Worm (Caenorhabditis elegans) whole organism, L4 larva: Measurements from ENCODE around the gene C47E12.14.

Source experiments
- D1046.2 ChIP-seq: fragments of 200-800 bp; sonication (Bioruptor generic); IDR thresholded peaks from 2 replicates; pipeline ENCODE4 v1.3.6; 2022; ENCODE audit warnings: missing genetic modification characterization, missing compliant biosample characterization
- F26F4.8 ChIP-seq: fragments of 200-800 bp; sonication (Bioruptor generic); conservative IDR thresholded peaks from 2 replicates; pipeline ENCODE4 v1.3.6; 2022; ENCODE audit warnings: missing genetic modification characterization, missing compliant biosample characterization
- F49E8.2 ChIP-seq: sonication (generic microtip); optimal IDR thresholded peaks from 2 replicates; lab custom pipeline; 2016; ENCODE audit warnings: missing compliant biosample characterization, mild to moderate bottlenecking, missing genetic modification characterization, borderline replicate concordance
- R02D3.7 ChIP-seq: fragments of 150-350 bp; sonication (generic microtip); optimal IDR thresholded peaks from 3 replicates; lab custom pipeline; 2014; ENCODE audit warnings: missing biosample characterization, missing genetic modification characterization
- T26A8.4 ChIP-seq: fragments of 200-800 bp; sonication (Bioruptor generic); IDR thresholded peaks from 2 replicates; pipeline ENCODE4 v1.3.6; 2022; ENCODE audit warnings: missing genetic modification characterization, missing compliant biosample characterization
- Y105C5A.15 ChIP-seq: fragments of 200-800 bp; sonication (Bioruptor generic); IDR thresholded peaks from 2 replicates; pipeline ENCODE4 v1.3.6; 2022; ENCODE audit warnings: missing genetic modification characterization, missing compliant biosample characterization
- aha-1 ChIP-seq: fragments of 150-350 bp; peaks from one replicate; lab custom pipeline; 2014; ENCODE audit warnings: missing biosample characterization, missing genetic modification characterization
- aly-2 ChIP-seq: sonication (generic microtip); optimal IDR thresholded peaks from 2 replicates; lab custom pipeline; 2018; ENCODE audit warnings: missing biosample characterization, missing genetic modification characterization
- attf-4 ChIP-seq: sonication (generic microtip); optimal IDR thresholded peaks from 3 replicates; lab custom pipeline; 2017; ENCODE audit warnings: missing biosample characterization, missing genetic modification characterization
- ceh-32 ChIP-seq: sonication (generic microtip); optimal IDR thresholded peaks from 2 replicates; lab custom pipeline; 2016; ENCODE audit warnings: mild to moderate bottlenecking, missing genetic modification characterization, missing compliant biosample characterization; ENCODE audit not compliant: poor library complexity
- ceh-62 ChIP-seq: sonication (generic microtip); optimal IDR thresholded peaks from 2 replicates; lab custom pipeline; 2017; ENCODE audit warnings: missing biosample characterization, missing genetic modification characterization
- ceh-82 ChIP-seq: sonication (generic microtip); optimal IDR thresholded peaks from 2 replicates; lab custom pipeline; 2017; ENCODE audit warnings: missing biosample characterization, missing genetic modification characterization
- daf-16 ChIP-seq, 3 experiments: sonication (generic microtip); optimal IDR thresholded peaks; 2 replicates each; lab custom pipeline; 2016 to 2017; ENCODE audit warnings: missing genetic modification characterization in 3 of 3, missing genetic modification reagents in 3 of 3, mild to moderate bottlenecking in 2 of 3, missing compliant biosample characterization in 2 of 3, missing biosample characterization in 1 of 3, moderate library complexity in 1 of 3
- dmd-6 ChIP-seq: fragments of 200-800 bp; sonication (Bioruptor generic); IDR thresholded peaks from 2 replicates; pipeline ENCODE4 v1.3.6; 2022; ENCODE audit warnings: missing genetic modification reagents, missing genetic modification characterization, missing compliant biosample characterization
- dmd-9 ChIP-seq: fragments of 200-800 bp; sonication (Bioruptor generic); IDR thresholded peaks from 2 replicates; pipeline ENCODE4 v1.3.6; 2022; ENCODE audit warnings: missing genetic modification reagents, missing genetic modification characterization, missing compliant biosample characterization
- gei-8 ChIP-seq: fragments of 200-800 bp; sonication (Bioruptor generic); optimal IDR thresholded peaks from 2 replicates; lab custom pipeline; 2018; ENCODE audit warnings: mild to moderate bottlenecking, missing genetic modification characterization, missing compliant biosample characterization
- hmg-1.1 ChIP-seq: fragments of 200-800 bp; sonication (Bioruptor generic); IDR thresholded peaks from 2 replicates; pipeline ENCODE4 v1.3.6; 2022; ENCODE audit warnings: missing genetic modification reagents, missing genetic modification characterization, missing compliant biosample characterization
- lim-7 ChIP-seq: fragments of 200-800 bp; sonication (Bioruptor generic); IDR thresholded peaks from 2 replicates; pipeline ENCODE4 v1.3.6; 2022; ENCODE audit warnings: missing genetic modification characterization, missing compliant biosample characterization
- lin-13 ChIP-seq: fragments of 150-350 bp; optimal IDR thresholded peaks from 2 replicates; lab custom pipeline; 2014; ENCODE audit warnings: missing biosample characterization, missing genetic modification reagents, missing genetic modification characterization
- lin-39 ChIP-seq: fragments of 150-350 bp; optimal IDR thresholded peaks from 2 replicates; lab custom pipeline; 2014; ENCODE audit warnings: missing biosample characterization, missing genetic modification reagents, missing genetic modification characterization
- mdl-1 ChIP-seq, 2 experiments: fragments of 150-350 bp in 1 of 2; sonication (generic microtip) in 1 of 2; optimal IDR thresholded peaks; 2 replicates each; lab custom pipeline; 2014 to 2017; ENCODE audit warnings: missing biosample characterization in 2 of 2, missing genetic modification characterization in 2 of 2
- mdt-29 ChIP-seq: fragments of 200-800 bp; sonication (Bioruptor generic); IDR thresholded peaks from 2 replicates; pipeline ENCODE4 v1.3.6; 2022; ENCODE audit warnings: missing genetic modification reagents, missing genetic modification characterization, missing compliant biosample characterization
- mep-1 ChIP-seq: fragments of 150-350 bp; sonication (generic microtip); optimal IDR thresholded peaks from 3 replicates; lab custom pipeline; 2014; ENCODE audit warnings: missing biosample characterization, missing genetic modification characterization
- mxl-3 ChIP-seq: fragments of 200-800 bp; sonication (Bioruptor generic); optimal IDR thresholded peaks from 2 replicates; lab custom pipeline; 2018; ENCODE audit warnings: mild to moderate bottlenecking, missing genetic modification characterization, missing compliant biosample characterization
- nhr-237 ChIP-seq: sonication (generic microtip); optimal IDR thresholded peaks from 2 replicates; lab custom pipeline; 2017; ENCODE audit warnings: missing biosample characterization, missing genetic modification characterization
- nhr-25 ChIP-seq: sonication (generic microtip); optimal IDR thresholded peaks from 2 replicates; lab custom pipeline; 2017; ENCODE audit warnings: missing genetic modification characterization, mild to moderate bottlenecking, missing compliant biosample characterization, antibody characterized with exemption, moderate library complexity, borderline replicate concordance; ENCODE audit not compliant: insufficient read depth
- nhr-28 ChIP-seq: fragments of 150-350 bp; optimal IDR thresholded peaks from 2 replicates; lab custom pipeline; 2014; ENCODE audit warnings: missing biosample characterization, missing genetic modification characterization
- pha-4 ChIP-seq, 2 experiments: fragments of 150-350 bp in 1 of 2; fragments of 200-800 bp in 1 of 2; sonication (Bioruptor generic) in 1 of 2; IDR thresholded peaks in 1 of 2; optimal IDR thresholded peaks in 1 of 2; 2 replicates each; pipeline versions ENCODE4 v1.3.6 to Lab custom; 2014 to 2022; ENCODE audit warnings: missing genetic modification characterization in 2 of 2, missing genetic modification reagents in 2 of 2, missing biosample characterization in 1 of 2, missing compliant biosample characterization in 1 of 2
- rbr-2 ChIP-seq: sonication (generic microtip); optimal IDR thresholded peaks from 2 replicates; lab custom pipeline; 2016; ENCODE audit warnings: missing genotype, missing genetic modification characterization, missing compliant biosample characterization
- sdz-12 ChIP-seq: fragments of 200-800 bp; sonication (Bioruptor generic); optimal IDR thresholded peaks from 2 replicates; lab custom pipeline; 2018; ENCODE audit warnings: mild to moderate bottlenecking, missing genetic modification characterization, missing compliant biosample characterization
- set-16 ChIP-seq: fragments of 200-800 bp; sonication (Bioruptor generic); IDR thresholded peaks from 2 replicates; pipeline ENCODE4 v1.3.6; 2022; ENCODE audit warnings: missing genetic modification reagents, missing genetic modification characterization, missing compliant biosample characterization
- snpc-4 ChIP-seq: fragments of 150-350 bp; optimal IDR thresholded peaks from 2 replicates; lab custom pipeline; 2014; ENCODE audit warnings: missing biosample characterization, missing genetic modification characterization
- spr-1 ChIP-seq: sonication (generic microtip); optimal IDR thresholded peaks from 2 replicates; lab custom pipeline; 2016; ENCODE audit warnings: mild to moderate bottlenecking, missing genetic modification characterization, missing compliant biosample characterization
- tra-1 ChIP-seq: fragments of 200-800 bp; sonication (Bioruptor generic); IDR thresholded peaks from 2 replicates; pipeline ENCODE4 v1.3.6; 2022; ENCODE audit warnings: missing genetic modification reagents, missing genetic modification characterization, missing compliant biosample characterization
- unc-62 ChIP-seq, 3 experiments: fragments of 150-350 bp in 1 of 3; sonication (generic microtip); optimal IDR thresholded peaks in 2 of 3; peaks in 1 of 3; 1 replicate in 1 of 3; 2 replicates in 2 of 3; lab custom pipeline; 2014 to 2017; ENCODE audit warnings: missing biosample characterization in 3 of 3, missing genetic modification characterization in 3 of 3, missing genetic modification reagents in 3 of 3, missing genotype in 1 of 3
- zfp-2 ChIP-seq: sonication (generic microtip); optimal IDR thresholded peaks from 2 replicates; lab custom pipeline; 2016; ENCODE audit warnings: mild to moderate bottlenecking, missing genetic modification characterization, missing compliant biosample characterization
- zfp-3 ChIP-seq: fragments of 200-800 bp; sonication (Bioruptor generic); conservative IDR thresholded peaks from 2 replicates; pipeline ENCODE4 v1.3.6; 2022; ENCODE audit warnings: missing genetic modification reagents, missing genetic modification characterization, missing compliant biosample characterization
- zip-11 ChIP-seq: fragments of 200-800 bp; sonication (Bioruptor generic); IDR thresholded peaks from 2 replicates; pipeline ENCODE4 v1.3.6; 2022; ENCODE audit warnings: missing genetic modification characterization, missing compliant biosample characterization

Gene C47E12.14

DNA sequence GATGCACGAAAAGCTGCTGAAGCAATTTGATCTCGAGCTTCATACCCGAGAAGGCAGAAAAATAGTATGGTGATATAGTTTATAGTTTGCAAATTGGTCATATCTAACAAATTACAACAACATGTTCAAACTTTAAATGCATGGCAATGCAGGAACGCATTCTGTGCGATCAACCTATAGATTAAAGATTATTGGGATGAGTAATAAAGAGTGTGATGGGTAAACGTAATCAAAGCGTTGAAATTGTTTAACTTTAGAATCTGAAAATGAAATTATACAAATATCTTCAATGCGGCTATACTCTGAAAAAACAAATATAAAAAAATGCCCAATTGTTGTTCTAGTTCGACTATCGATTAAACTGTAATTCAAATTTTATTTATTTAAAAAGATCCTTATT lies at the start of gene C47E12.14:
TSS of gene C47E12.14 (minus strand) at position 101 of the 400 bp plus-strand sequence.
- TF ChIP-seq snpc-4 (tag; lab: Kevin White, UChicago) = no peak
- TF ChIP-seq F49E8.2 (tag; lab: Kevin White, UChicago) = no peak
- TF ChIP-seq gei-8 = no peak
- TF ChIP-seq lin-39 (tag; lab: Kevin White, UChicago) = no peak
- TF ChIP-seq dmd-6 (GFP tag; lab: Robert Waterston, UW) = no peak
- no peak for TF ChIP-seq zfp-3 (GFP tag; lab: Robert Waterston, UW)
- no peak for TF ChIP-seq ceh-82 (tag; lab: Kevin White, UChicago)

DNA sequence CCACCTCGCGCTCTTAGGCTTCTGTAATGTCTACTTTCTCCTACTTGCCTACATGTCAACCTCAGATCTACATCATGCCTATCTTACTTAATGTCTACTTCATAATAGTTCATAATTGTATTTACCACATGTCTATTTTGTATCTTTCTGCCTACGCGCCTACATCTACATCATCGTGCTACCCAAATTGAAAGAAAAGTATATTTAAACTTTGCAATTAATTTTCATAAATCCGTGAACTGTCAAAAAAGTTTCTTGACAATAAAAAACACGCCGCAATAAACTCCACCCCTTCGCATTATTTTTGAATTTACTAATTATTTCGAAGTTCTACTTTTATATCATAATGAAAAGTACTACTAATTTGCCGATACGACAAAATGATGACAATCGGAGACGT lies 46.8 kb upstream of the C47E12.14 start, which contains the start of gene F44D12.8:
TSS of gene F44D12.8 (plus strand) at position 301 of the 400 bp plus-strand sequence.
- TF ChIP-seq dmd-6 (GFP tag; lab: Robert Waterston, UW) (no peak), set-16 (GFP tag; lab: Robert Waterston, UW) (no peak), R02D3.7 (tag; lab: Kevin White, UChicago) (no peak), sdz-12 (GFP tag; lab: Kevin White, UChicago) (no peak), dmd-9 (no peak), lim-7 (no peak), mdl-1 (tag; optimal IDR thresholded peaks at IDR 0.05; lab: Kevin White, UChicago) (no peak), aha-1 (tag; lab: Kevin White, UChicago) (no peak), rbr-2 (tag; lab: Kevin White, UChicago) (no peak), aly-2 (tag; lab: Kevin White, UChicago) (no peak), spr-1 (tag; lab: Kevin White, UChicago) (no peak), Y105C5A.15 (no peak), mdt-29 (GFP tag; lab: Robert Waterston, UW) (no peak), hmg-1.1 (GFP tag; lab: Robert Waterston, UW) (no peak), mep-1 (tag; lab: Kevin White, UChicago) (no peak), tra-1 (GFP tag; lab: Robert Waterston, UW) (no peak), zip-11 (GFP tag; lab: Robert Waterston, UW) (no peak), mxl-3 (GFP tag; lab: Kevin White, UChicago) (no peak), unc-62 (GFP tag; optimal IDR thresholded peaks at IDR 0.05 in 1 of 2; lab: Kevin White, UChicago) (no peak), unc-62 (tag; optimal IDR thresholded peaks at IDR 0.05; lab: Kevin White, UChicago) (no peak), F49E8.2 (tag; lab: Kevin White, UChicago) (no peak)

DNA sequence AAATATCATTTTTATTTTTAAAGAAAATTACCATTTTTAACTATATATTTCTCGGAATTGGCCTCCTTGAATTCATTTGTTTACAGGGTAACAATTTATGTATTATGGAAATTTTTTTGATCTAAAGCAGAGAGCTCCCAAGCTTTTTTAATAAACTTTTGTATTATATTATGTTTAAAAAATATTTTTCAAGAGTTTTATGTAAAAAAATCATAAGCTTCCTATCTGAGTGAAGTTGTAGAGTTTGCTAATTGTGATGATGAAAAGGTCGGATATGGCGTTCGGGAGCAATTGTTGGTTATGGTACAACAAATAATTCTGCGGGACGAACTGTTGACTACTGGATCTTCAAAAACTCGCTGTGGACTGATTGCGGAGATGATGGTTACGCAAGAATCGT lies 45.1 kb upstream of the C47E12.14 start, which contains the start of gene F44D12.19:
TSS of gene F44D12.19 (plus strand) at position 301 of the 400 bp plus-strand sequence.
- TF ChIP-seq pha-4 (GFP tag; IDR thresholded peaks at IDR 0.05; lab: Robert Waterston, UW) (no peak), pha-4 (tag; optimal IDR thresholded peaks at IDR 0.05; lab: Kevin White, UChicago) (no peak), attf-4 (no peak), lin-13 (GFP tag; lab: Kevin White, UChicago) (no peak), ceh-32 (tag; lab: Kevin White, UChicago) (no peak), nhr-237 (tag; lab: Kevin White, UChicago) (no peak), D1046.2 (GFP tag; lab: Robert Waterston, UW) (no peak), lim-7 (no peak), T26A8.4 (no peak), zfp-3 (GFP tag; lab: Robert Waterston, UW) (no peak), ceh-62 (tag; lab: Kevin White, UChicago) (no peak), zfp-2 (no peak)

DNA sequence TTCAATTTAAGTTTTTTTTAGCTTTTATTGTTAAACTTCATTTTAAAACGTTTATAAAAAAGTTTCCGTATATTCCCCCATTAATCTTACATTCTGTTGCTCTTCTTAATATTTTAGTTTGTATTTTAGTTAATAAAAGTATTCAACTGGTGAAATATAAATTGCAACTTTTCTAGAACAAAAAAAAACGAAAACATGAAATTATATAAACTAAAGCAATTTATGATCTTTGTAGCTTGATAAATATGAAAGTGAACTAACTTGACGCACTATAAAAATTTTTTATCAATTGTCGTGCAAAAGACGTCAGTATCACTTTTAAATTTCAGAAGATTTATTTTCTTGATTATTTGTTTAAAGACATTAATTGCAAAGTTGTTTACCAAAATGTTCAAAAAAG lies 41.4 kb upstream of the C47E12.14 start, which contains the start of gene F44D12.2:
TSS of gene F44D12.2 (minus strand) at position 101 of the 400 bp plus-strand sequence.
- TF ChIP-seq F26F4.8 (GFP tag; lab: Robert Waterston, UW) (no peak), nhr-25 (no peak), nhr-28 (tag; lab: Kevin White, UChicago) (peak; percentile 76), daf-16 (GFP tag; optimal IDR thresholded peaks at IDR 0.05; lab: Kevin White, UChicago) (no peak), daf-16 (tag; optimal IDR thresholded peaks at IDR 0.05; lab: Kevin White, UChicago) (peak; percentile 37), aha-1 (tag; lab: Kevin White, UChicago) (peak; percentile 6)
